Worm (Caenorhabditis elegans) whole organism, late embryonic: ENCODE measurements around the gene rilp-1.

Source experiments
- T23F11.4 ChIP-seq: fragments of 200-800 bp; sonication (Bioruptor generic); optimal IDR thresholded peaks from 2 replicates; lab custom pipeline; 2018; ENCODE audit warnings: mild to moderate bottlenecking, missing genetic modification characterization, missing compliant biosample characterization
- ceh-14 ChIP-seq: sonication (generic microtip); optimal IDR thresholded peaks from 2 replicates; lab custom pipeline; 2016; ENCODE audit warnings: missing genotype, missing genetic modification characterization, missing compliant biosample characterization
- ceh-18 ChIP-seq: sonication (generic microtip); optimal IDR thresholded peaks from 2 replicates; lab custom pipeline; 2016; ENCODE audit warnings: missing genetic modification characterization, missing compliant biosample characterization
- ceh-2 ChIP-seq: sonication (generic microtip); optimal IDR thresholded peaks from 2 replicates; lab custom pipeline; 2016; ENCODE audit warnings: missing genotype, missing genetic modification characterization, missing compliant biosample characterization
- ceh-22 ChIP-seq: sonication (generic microtip); optimal IDR thresholded peaks from 2 replicates; lab custom pipeline; 2017; ENCODE audit warnings: missing biosample characterization, missing genetic modification characterization
- ceh-31 ChIP-seq: sonication (generic microtip); optimal IDR thresholded peaks from 2 replicates; lab custom pipeline; 2016; ENCODE audit warnings: missing genetic modification characterization, missing compliant biosample characterization
- ceh-6 ChIP-seq: fragments of 200-800 bp; sonication (Bioruptor generic); optimal IDR thresholded peaks from 2 replicates; lab custom pipeline; 2018; ENCODE audit warnings: mild to moderate bottlenecking, missing genetic modification characterization, missing compliant biosample characterization
- ceh-9 ChIP-seq: sonication (generic microtip); optimal IDR thresholded peaks from 2 replicates; lab custom pipeline; 2016; ENCODE audit warnings: mild to moderate bottlenecking, missing genetic modification characterization, inconsistent platforms, missing compliant biosample characterization
- elt-2 ChIP-seq: sonication (generic microtip); optimal IDR thresholded peaks from 2 replicates; lab custom pipeline; 2016; ENCODE audit warnings: missing genetic modification reagents, missing genetic modification characterization, missing compliant biosample characterization
- elt-4 ChIP-seq: sonication (generic microtip); optimal IDR thresholded peaks from 2 replicates; lab custom pipeline; 2016; ENCODE audit warnings: missing genetic modification characterization, missing compliant biosample characterization
- eyg-1 ChIP-seq: sonication (generic microtip); optimal IDR thresholded peaks from 2 replicates; lab custom pipeline; 2016; ENCODE audit warnings: missing genotype, missing genetic modification characterization, missing compliant biosample characterization
- fkh-10 ChIP-seq: fragments of 150-350 bp; optimal IDR thresholded peaks from 2 replicates; lab custom pipeline; 2014; ENCODE audit warnings: missing biosample characterization, missing genetic modification reagents, missing genetic modification characterization
- fkh-6 ChIP-seq: sonication (generic microtip); optimal IDR thresholded peaks from 2 replicates; lab custom pipeline; 2016; ENCODE audit warnings: missing genetic modification characterization, missing compliant biosample characterization
- hlh-30 ChIP-seq: sonication (generic microtip); optimal IDR thresholded peaks from 2 replicates; lab custom pipeline; 2017; ENCODE audit warnings: antibody characterized with exemption, missing genetic modification characterization, missing compliant biosample characterization; ENCODE audit not compliant: insufficient read depth
- hlh-6 ChIP-seq: sonication (generic microtip); optimal IDR thresholded peaks from 2 replicates; lab custom pipeline; 2016; ENCODE audit warnings: missing genotype, missing genetic modification characterization, missing compliant biosample characterization
- hlh-8 ChIP-seq: sonication (generic microtip); optimal IDR thresholded peaks from 2 replicates; lab custom pipeline; 2016; ENCODE audit warnings: missing genotype, missing genetic modification characterization, missing compliant biosample characterization
- mec-3 ChIP-seq: sonication (generic microtip); optimal IDR thresholded peaks from 2 replicates; lab custom pipeline; 2016; ENCODE audit warnings: borderline replicate concordance, missing genetic modification characterization, missing compliant biosample characterization
- nfya-1 ChIP-seq: sonication (generic microtip); optimal IDR thresholded peaks from 2 replicates; lab custom pipeline; 2017; ENCODE audit warnings: missing genetic modification characterization, mild to moderate bottlenecking, missing compliant biosample characterization, antibody characterized with exemption, moderate library complexity
- npax-4 ChIP-seq: sonication (generic microtip); optimal IDR thresholded peaks from 2 replicates; lab custom pipeline; 2016; ENCODE audit warnings: missing genetic modification characterization, missing compliant biosample characterization
- pha-2 ChIP-seq: sonication (generic microtip); optimal IDR thresholded peaks from 2 replicates; lab custom pipeline; 2017; ENCODE audit warnings: mild to moderate bottlenecking, missing genetic modification characterization, missing compliant biosample characterization
- pha-4 ChIP-seq: fragments of 150-350 bp; optimal IDR thresholded peaks from 2 replicates; lab custom pipeline; 2018; ENCODE audit warnings: missing biosample characterization, missing genetic modification reagents, missing genetic modification characterization
- ref-2 ChIP-seq: sonication (generic microtip); optimal IDR thresholded peaks from 2 replicates; lab custom pipeline; 2016; ENCODE audit warnings: missing genetic modification characterization, missing compliant biosample characterization
- sdc-2 ChIP-seq: sonication (generic microtip); optimal IDR thresholded peaks from 2 replicates; lab custom pipeline; 2016; ENCODE audit warnings: missing genotype, missing genetic modification characterization, missing compliant biosample characterization
- sox-4 ChIP-seq: sonication (generic microtip); optimal IDR thresholded peaks from 2 replicates; lab custom pipeline; 2017; ENCODE audit warnings: mild to moderate bottlenecking, missing genetic modification characterization, inconsistent platforms, missing compliant biosample characterization
- ttx-3 ChIP-seq: sonication (generic microtip); optimal IDR thresholded peaks from 2 replicates; lab custom pipeline; 2016; ENCODE audit warnings: missing genetic modification reagents, missing genetic modification characterization, missing compliant biosample characterization
- unc-3 ChIP-seq, 2 experiments: fragments of 200-800 bp in 1 of 2; sonication (Bioruptor generic) in 1 of 2; sonication (generic microtip) in 1 of 2; conservative IDR thresholded peaks in 1 of 2; optimal IDR thresholded peaks in 1 of 2; 2 replicates each; pipeline versions ENCODE4 v1.3.6 to Lab custom; 2016 to 2022; ENCODE audit warnings: missing compliant biosample characterization in 2 of 2, missing genetic modification characterization in 2 of 2, missing genetic modification reagents in 1 of 2
- unc-42 ChIP-seq: sonication (generic microtip); optimal IDR thresholded peaks from 2 replicates; lab custom pipeline; 2016; ENCODE audit warnings: missing genotype, missing genetic modification characterization, missing compliant biosample characterization
- unc-55 ChIP-seq: sonication (generic microtip); optimal IDR thresholded peaks from 2 replicates; lab custom pipeline; 2017; ENCODE audit warnings: missing biosample characterization, missing genetic modification reagents, missing genetic modification characterization

rilp-1 gene

DNA sequence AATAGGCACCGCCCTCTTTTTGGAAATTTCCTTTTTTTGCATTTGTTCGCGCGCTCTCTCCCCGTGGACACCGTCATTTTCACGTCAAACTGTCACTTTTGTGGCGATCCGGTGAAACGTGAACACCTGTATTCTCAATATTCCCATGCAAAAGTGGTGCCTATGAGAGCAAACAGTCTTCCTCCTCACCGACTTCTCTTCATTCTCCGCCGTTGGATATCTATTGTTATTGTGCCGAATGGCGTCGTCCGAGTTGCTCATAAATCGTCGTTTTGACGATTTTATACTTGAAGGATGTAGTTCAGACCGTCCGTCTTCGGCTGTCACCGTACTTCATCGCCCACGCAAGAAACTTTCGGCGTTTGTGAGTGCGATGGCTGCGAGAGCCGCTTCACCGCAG, at the start of gene rilp-1:
TSS of gene rilp-1 (plus strand) at position 301 of the 400 bp plus-strand sequence.
- TF ChIP-seq nfya-1 (tag; lab: Kevin White, UChicago), result no peak
- no peak for TF ChIP-seq unc-3 (GFP tag; conservative IDR thresholded peaks at IDR 0.05; lab: Robert Waterston, UW)
- no peak for TF ChIP-seq unc-3 (tag; optimal IDR thresholded peaks at IDR 0.05; lab: Kevin White, UChicago)
- TF ChIP-seq fkh-10 (GFP tag; lab: Kevin White, UChicago), result no peak
- no peak for TF ChIP-seq ceh-9 (tag; lab: Kevin White, UChicago)
- no peak for TF ChIP-seq hlh-8 (tag; lab: Kevin White, UChicago)
- TF ChIP-seq hlh-6, result no peak

DNA sequence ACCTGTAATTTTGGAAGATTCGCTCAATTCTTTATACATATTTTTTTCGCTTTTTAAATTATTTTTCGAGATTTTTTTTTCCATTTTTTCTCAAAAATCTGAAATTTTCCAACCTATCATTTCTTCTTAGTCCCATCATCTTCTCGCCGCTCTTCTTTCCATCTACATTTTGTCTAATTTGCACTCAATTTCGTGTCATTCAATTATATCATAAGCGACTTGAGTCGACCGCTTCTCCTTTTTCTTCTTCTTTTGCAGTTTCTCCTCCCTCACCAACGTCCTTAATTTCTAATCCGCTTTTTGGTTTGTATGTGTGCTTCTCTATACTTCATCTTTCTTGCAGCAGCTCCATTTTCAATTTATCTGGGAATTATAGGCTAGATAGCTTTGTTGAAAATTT, 47.8 kb upstream of the rilp-1 start:
- TF ChIP-seq fkh-10 (GFP tag; lab: Kevin White, UChicago) (no peak), sdc-2 (no peak), unc-42 (tag; lab: Kevin White, UChicago) (peak; percentile 73)
- TF ChIP-seq, all 69 proteins: peak for 1

DNA sequence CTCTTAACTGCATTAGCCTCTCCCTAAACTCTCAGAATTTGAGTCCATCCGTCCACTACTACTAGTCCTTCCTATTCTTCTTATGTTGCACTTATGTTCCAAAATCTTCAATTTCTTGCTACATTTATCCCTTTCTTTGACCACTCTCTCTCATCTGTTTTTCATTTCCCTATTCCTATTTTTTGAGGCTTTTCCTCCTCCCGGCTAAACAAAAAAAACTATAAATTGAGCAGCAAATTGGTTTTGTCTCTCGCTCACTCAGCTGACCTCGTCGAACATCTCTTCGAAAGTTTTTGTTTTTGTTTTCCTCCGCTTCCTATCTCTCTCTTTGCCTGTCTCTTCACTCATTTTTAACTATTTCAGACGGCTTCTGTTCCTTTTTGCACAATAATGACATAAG, 45.6 kb upstream of the rilp-1 start, which contains the start of gene ptp-1:
TSS of gene ptp-1 (plus strand) at position 358 of the 400 bp plus-strand sequence.
- TF ChIP-seq hlh-30, result no peak
- no peak for TF ChIP-seq mec-3 (tag; lab: Kevin White, UChicago)
- no peak for TF ChIP-seq pha-2 (tag; lab: Kevin White, UChicago)
- no peak for TF ChIP-seq sdc-2
- peak; percentile 30 for TF ChIP-seq unc-42 (tag; lab: Kevin White, UChicago)
- TF ChIP-seq ceh-6 (GFP tag; lab: Kevin White, UChicago), result no peak
- no peak for TF ChIP-seq pha-4
- no peak for TF ChIP-seq sox-4 (tag; lab: Kevin White, UChicago)
- no peak for TF ChIP-seq elt-2 (tag; lab: Kevin White, UChicago)

DNA sequence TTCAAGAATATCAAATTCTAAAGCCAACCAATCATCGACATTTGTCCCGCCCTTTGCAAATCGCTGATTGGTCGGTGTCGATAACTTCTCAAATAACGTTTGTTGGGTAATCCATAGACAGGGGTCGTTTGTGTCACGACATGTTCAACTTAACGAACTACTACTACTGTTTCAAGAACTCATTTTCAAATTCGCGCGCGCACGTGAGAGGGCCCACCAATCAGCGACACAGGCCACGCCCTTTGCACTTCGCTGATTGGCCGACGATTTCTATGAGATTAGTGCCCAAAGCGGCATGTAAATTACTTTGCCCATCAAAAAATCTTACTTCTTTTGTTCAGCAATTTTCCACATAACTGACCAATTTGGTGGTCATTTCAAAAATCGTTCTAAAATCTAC, 41.3 kb upstream of the rilp-1 start:
- no peak for TF ChIP-seq npax-4 (tag; lab: Kevin White, UChicago)
- TF ChIP-seq nfya-1 (tag; lab: Kevin White, UChicago), result peak; percentile 84

DNA sequence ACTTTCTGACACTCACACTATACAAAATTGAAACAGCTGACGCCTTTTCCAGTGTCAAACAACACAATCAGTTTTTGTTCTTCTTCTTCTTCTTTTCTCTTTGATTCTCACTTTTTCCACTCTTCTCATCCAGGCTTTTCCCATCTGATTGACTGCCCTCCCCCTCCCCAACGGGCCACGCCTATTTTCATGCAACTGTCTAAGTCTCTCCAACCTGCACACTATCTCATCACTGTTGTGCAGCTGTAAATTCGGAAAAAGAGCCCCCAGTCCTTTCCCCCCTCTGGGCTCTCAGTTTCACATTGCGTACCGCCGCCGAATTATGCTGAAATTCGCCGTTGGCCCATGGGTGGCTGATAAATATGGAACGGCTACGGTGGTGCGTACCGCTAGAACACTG, 34.7 kb upstream of the rilp-1 start:
- TF ChIP-seq mec-3 (tag; lab: Kevin White, UChicago) (peak; percentile 7), ceh-14 (tag; lab: Kevin White, UChicago) (peak; percentile 4), fkh-6 (tag; lab: Kevin White, UChicago) (peak; percentile 18), ref-2 (tag; lab: Kevin White, UChicago) (peak; percentile 21), ceh-18 (tag; lab: Kevin White, UChicago) (peak; percentile 67), elt-4 (no peak), nfya-1 (tag; lab: Kevin White, UChicago) (peak; percentile 15), unc-42 (tag; lab: Kevin White, UChicago) (peak; percentile 8), ttx-3 (no peak), unc-55 (peak; percentile 79), ceh-9 (tag; lab: Kevin White, UChicago) (no peak)

DNA sequence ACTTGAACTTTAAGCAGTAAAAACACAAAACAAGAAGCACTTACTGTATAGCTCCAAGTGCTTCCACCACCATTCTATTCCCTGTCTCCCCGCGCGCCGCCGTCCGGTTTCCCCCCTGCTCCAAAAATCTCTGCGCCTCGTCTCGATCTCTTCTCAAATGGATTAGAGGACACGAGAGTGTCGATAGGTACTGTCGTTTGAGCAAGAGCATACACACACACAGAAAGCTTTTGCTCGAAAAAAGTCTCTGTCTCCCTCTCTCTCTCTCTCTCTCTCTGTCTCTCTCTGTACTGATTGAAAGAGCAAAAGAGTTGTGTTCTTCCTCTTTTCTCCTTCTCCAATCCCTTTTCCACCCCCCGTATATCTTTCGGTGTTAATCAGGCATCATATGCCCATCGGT, 30.3 kb upstream of the rilp-1 start:
- TF ChIP-seq ceh-2 (tag; lab: Kevin White, UChicago) (peak; percentile 17), ceh-22 (tag; lab: Kevin White, UChicago) (no peak), ceh-31 (tag; lab: Kevin White, UChicago) (peak; percentile 12), T23F11.4 (peak; percentile 32), eyg-1 (no peak), unc-3 (GFP tag; conservative IDR thresholded peaks at IDR 0.05; lab: Robert Waterston, UW) (no peak), unc-3 (tag; optimal IDR thresholded peaks at IDR 0.05; lab: Kevin White, UChicago) (no peak), ceh-6 (GFP tag; lab: Kevin White, UChicago) (no peak)

DNA sequence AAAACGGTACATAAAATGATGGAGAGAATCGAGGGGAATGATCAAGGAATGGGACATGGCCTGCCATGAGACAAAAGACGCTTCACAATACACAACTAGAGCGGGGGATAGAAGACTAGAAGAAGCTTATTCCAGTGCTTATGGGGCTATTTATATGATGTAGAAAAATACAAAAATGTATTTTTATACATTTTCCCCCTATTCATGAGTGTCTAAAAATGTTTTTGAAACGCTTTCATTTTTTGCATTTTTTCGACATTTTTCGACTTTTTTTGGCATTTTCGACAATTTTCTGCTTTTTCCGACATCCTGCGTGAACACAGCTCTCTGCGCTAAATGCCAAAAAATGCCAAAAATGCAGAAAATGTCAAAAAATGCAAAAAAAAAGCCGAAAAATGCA, 23.6 kb upstream of the rilp-1 start:
- TF ChIP-seq fkh-6 (tag; lab: Kevin White, UChicago), result no peak
